Fruit fly (Drosophila melanogaster) whole organism, embryonic: ENCODE data around the gene CG32713.
A peak's percentile ranks its signal among the peaks of the same experiment; 100 is the strongest.

Source experiments
- ATbp ChIP-seq: fragments of 200-800 bp; sonication (Bioruptor generic); optimal IDR thresholded peaks from 2 replicates; lab custom pipeline; 2017; ENCODE audit warnings: missing biosample characterization, mild to moderate bottlenecking, missing genetic modification characterization, missing genetic modification reagents
- Abd-B ChIP-seq: fragments of 200-800 bp; sonication (Bioruptor generic); optimal IDR thresholded peaks from 2 replicates; lab custom pipeline; 2018; ENCODE audit warnings: missing biosample characterization, mild to moderate bottlenecking, missing genetic modification characterization, moderate library complexity
- Adf1 ChIP-seq: fragments of 200-800 bp; sonication (Bioruptor generic); IDR thresholded peaks from 2 replicates; pipeline ENCODE4 v1.3.6; 2022; ENCODE audit warnings: missing biosample characterization, missing genetic modification characterization
- CG10431 ChIP-seq: fragments of 200-800 bp; sonication (Bioruptor generic); optimal IDR thresholded peaks from 3 replicates; lab custom pipeline; 2018; ENCODE audit warnings: missing biosample characterization, mild to moderate bottlenecking, missing genetic modification characterization
- CG10654 ChIP-seq: fragments of 200-800 bp; sonication (Bioruptor generic); optimal IDR thresholded peaks from 2 replicates; lab custom pipeline; 2016; ENCODE audit warnings: missing biosample characterization, missing genetic modification characterization
- CG11560 ChIP-seq: fragments of 200-800 bp; sonication (Bioruptor generic); IDR thresholded peaks from 3 replicates; pipeline ENCODE4 v1.3.6; 2022; ENCODE audit warnings: missing biosample characterization, missing genetic modification characterization
- CG12942 ChIP-seq: fragments of 200-800 bp; sonication (Bioruptor generic); optimal IDR thresholded peaks from 3 replicates; lab custom pipeline; 2016; ENCODE audit warnings: missing biosample characterization, missing genetic modification characterization
- CG14014 ChIP-seq: fragments of 200-800 bp; sonication (Bioruptor generic); IDR thresholded peaks from 2 replicates; pipeline ENCODE4 v1.3.6; 2022; ENCODE audit warnings: missing biosample characterization, missing genetic modification characterization
- CG14441 ChIP-seq: fragments of 200-800 bp; sonication (Bioruptor generic); IDR thresholded peaks from 2 replicates; pipeline ENCODE4 v1.3.6; 2022; ENCODE audit warnings: missing biosample characterization, missing genetic modification characterization
- CG15011 ChIP-seq: fragments of 200-800 bp; sonication (Bioruptor generic); optimal IDR thresholded peaks from 3 replicates; lab custom pipeline; 2018; ENCODE audit warnings: missing biosample characterization, mild to moderate bottlenecking, missing genetic modification characterization
- CG1602 ChIP-seq: fragments of 200-800 bp; sonication (Bioruptor generic); optimal IDR thresholded peaks from 3 replicates; lab custom pipeline; 2016; ENCODE audit warnings: missing biosample characterization, missing genetic modification characterization
- CG16779 ChIP-seq: fragments of 200-800 bp; sonication (Bioruptor generic); IDR thresholded peaks from 2 replicates; pipeline ENCODE4 v1.3.6; 2022; ENCODE audit warnings: missing biosample characterization, missing genetic modification characterization
- CG17361 ChIP-seq: fragments of 200-800 bp; sonication (Bioruptor generic); IDR thresholded peaks from 3 replicates; pipeline ENCODE4 v1.3.6; 2022; ENCODE audit warnings: missing biosample characterization, missing genetic modification characterization
- CG17829 ChIP-seq: fragments of 200-800 bp; optimal IDR thresholded peaks from 2 replicates; lab custom pipeline; 2019; ENCODE audit warnings: missing biosample characterization, mild to moderate bottlenecking, missing genetic modification characterization, moderate library complexity
- CG1792 ChIP-seq: fragments of 200-800 bp; sonication (Bioruptor generic); optimal IDR thresholded peaks from 2 replicates; lab custom pipeline; 2016; ENCODE audit warnings: missing biosample characterization, missing genetic modification characterization
- CG18599 ChIP-seq: fragments of 200-800 bp; sonication (Bioruptor generic); optimal IDR thresholded peaks from 3 replicates; lab custom pipeline; 2017; ENCODE audit warnings: missing biosample characterization, missing genetic modification characterization, mild to moderate bottlenecking, moderate library complexity, missing genetic modification reagents
- CG18619 ChIP-seq: fragments of 200-800 bp; sonication (Bioruptor generic); optimal IDR thresholded peaks from 3 replicates; lab custom pipeline; 2017; ENCODE audit warnings: missing biosample characterization, mild to moderate bottlenecking, missing genetic modification characterization
- CG2199 ChIP-seq: fragments of 200-800 bp; sonication (Bioruptor generic); IDR thresholded peaks from 3 replicates; pipeline ENCODE4 v1.3.6; 2022; ENCODE audit warnings: missing biosample characterization, missing genetic modification characterization
- CG30403 ChIP-seq: fragments of 200-800 bp; sonication (Bioruptor generic); optimal IDR thresholded peaks from 3 replicates; lab custom pipeline; 2016; ENCODE audit warnings: missing biosample characterization, missing genetic modification characterization
- CG3847 ChIP-seq: fragments of 200-800 bp; sonication (Bioruptor generic); IDR thresholded peaks from 2 replicates; pipeline ENCODE4 v1.3.6; 2022; ENCODE audit warnings: missing biosample characterization, missing genetic modification characterization
- CG4707 ChIP-seq: fragments of 200-800 bp; sonication (Bioruptor generic); optimal IDR thresholded peaks from 2 replicates; lab custom pipeline; 2018; ENCODE audit warnings: missing biosample characterization, mild to moderate bottlenecking, missing genetic modification characterization, moderate library complexity
- CG6175 ChIP-seq: fragments of 200-800 bp; sonication (Bioruptor generic); IDR thresholded peaks from 3 replicates; pipeline ENCODE4 v1.3.6; 2022; ENCODE audit warnings: missing biosample characterization, missing genetic modification characterization
- CG6683 ChIP-seq: fragments of 200-800 bp; sonication (Bioruptor generic); optimal IDR thresholded peaks from 2 replicates; lab custom pipeline; 2017; ENCODE audit warnings: missing biosample characterization, mild to moderate bottlenecking, missing genetic modification characterization, missing genetic modification reagents
- CG7987 ChIP-seq: fragments of 200-800 bp; sonication (Bioruptor generic); optimal IDR thresholded peaks from 2 replicates; lab custom pipeline; 2018; ENCODE audit warnings: missing biosample characterization, mild to moderate bottlenecking, missing genetic modification characterization, moderate library complexity
- CG9817 ChIP-seq: fragments of 200-800 bp; sonication (Bioruptor generic); optimal IDR thresholded peaks from 2 replicates; lab custom pipeline; 2018; ENCODE audit warnings: missing biosample characterization, mild to moderate bottlenecking, missing genetic modification characterization, moderate library complexity
- CG9876 ChIP-seq: fragments of 200-800 bp; sonication (Bioruptor generic); optimal IDR thresholded peaks from 2 replicates; lab custom pipeline; 2016; ENCODE audit warnings: missing biosample characterization, missing genetic modification characterization
- Dip3 ChIP-seq: fragments of 200-800 bp; sonication (Bioruptor generic); optimal IDR thresholded peaks from 3 replicates; lab custom pipeline; 2016; ENCODE audit warnings: missing biosample characterization, missing genetic modification characterization
- Gsc ChIP-seq: fragments of 200-800 bp; sonication (Bioruptor generic); IDR thresholded peaks from 2 replicates; pipeline ENCODE4 v1.3.6; 2022; ENCODE audit warnings: missing biosample characterization, missing genetic modification characterization
- HmgD ChIP-seq: fragments of 200-800 bp; sonication (Bioruptor generic); optimal IDR thresholded peaks from 3 replicates; lab custom pipeline; 2016; ENCODE audit warnings: missing biosample characterization, missing genetic modification characterization
- Max ChIP-seq: fragments of 200-800 bp; sonication (Bioruptor generic); optimal IDR thresholded peaks from 2 replicates; lab custom pipeline; 2016; ENCODE audit warnings: missing biosample characterization, mild to moderate bottlenecking, missing genetic modification characterization
- PHDP ChIP-seq: fragments of 200-800 bp; sonication (Bioruptor generic); optimal IDR thresholded peaks from 3 replicates; lab custom pipeline; 2018; ENCODE audit warnings: missing biosample characterization, mild to moderate bottlenecking, missing genetic modification characterization, moderate library complexity
- Vsx1 ChIP-seq: fragments of 200-800 bp; sonication (Bioruptor generic); optimal IDR thresholded peaks from 2 replicates; lab custom pipeline; 2017; ENCODE audit warnings: missing biosample characterization, mild to moderate bottlenecking, missing genetic modification characterization, missing genetic modification reagents
- crp ChIP-seq, 2 experiments: fragments of 200-800 bp; sonication (Bioruptor generic); optimal IDR thresholded peaks; 2 replicates in 1 of 2; 3 replicates in 1 of 2; lab custom pipeline; 2017; ENCODE audit warnings: missing biosample characterization in 2 of 2, missing genetic modification characterization in 2 of 2, mild to moderate bottlenecking in 1 of 2, moderate library complexity in 1 of 2
- ewg ChIP-seq: fragments of 200-800 bp; sonication (Bioruptor generic); optimal IDR thresholded peaks from 3 replicates; lab custom pipeline; 2017; ENCODE audit warnings: mild to moderate bottlenecking, missing biosample characterization, missing genetic modification reagents, missing genetic modification characterization
- exex ChIP-seq: fragments of 200-800 bp; sonication (Bioruptor generic); optimal IDR thresholded peaks from 4 replicates; lab custom pipeline; 2018; ENCODE audit warnings: missing biosample characterization, mild to moderate bottlenecking, missing genetic modification characterization, moderate library complexity
- gcm ChIP-seq: fragments of 200-800 bp; sonication (Bioruptor generic); optimal IDR thresholded peaks from 2 replicates; lab custom pipeline; 2019; ENCODE audit warnings: missing biosample characterization, mild to moderate bottlenecking, missing genetic modification characterization, moderate library complexity
- gsb ChIP-seq: fragments of 200-800 bp; sonication (Bioruptor generic); IDR thresholded peaks from 2 replicates; pipeline ENCODE4 v1.3.6; 2022; ENCODE audit warnings: missing biosample characterization, missing genetic modification characterization
- lmd ChIP-seq: fragments of 200-800 bp; sonication (Bioruptor generic); IDR thresholded peaks from 2 replicates; pipeline ENCODE4 v1.3.6; 2022; ENCODE audit warnings: missing biosample characterization, missing genetic modification characterization
- nerfin-1 ChIP-seq: fragments of 200-800 bp; sonication (Bioruptor generic); optimal IDR thresholded peaks from 3 replicates; lab custom pipeline; 2019; ENCODE audit warnings: missing biosample characterization, mild to moderate bottlenecking, missing genetic modification characterization, moderate library complexity
- phol ChIP-seq: fragments of 200-800 bp; sonication (Bioruptor generic); optimal IDR thresholded peaks from 3 replicates; lab custom pipeline; 2018; ENCODE audit warnings: missing biosample characterization, mild to moderate bottlenecking, missing genetic modification characterization, moderate library complexity
- pita ChIP-seq: fragments of 200-800 bp; sonication (Bioruptor generic); optimal IDR thresholded peaks from 2 replicates; lab custom pipeline; 2017; ENCODE audit warnings: missing biosample characterization, mild to moderate bottlenecking, missing genetic modification characterization
- sc ChIP-seq, 3 experiments: fragments of >200 bp in 2 of 3; fragments of 200-800 bp in 1 of 3; sonication (Bioruptor generic) in 1 of 3; optimal IDR thresholded peaks; 2 replicates in 2 of 3; 3 replicates in 1 of 3; lab custom pipeline; 2017; ENCODE audit warnings: mild to moderate bottlenecking in 1 of 3, missing biosample characterization in 1 of 3, missing genetic modification characterization in 1 of 3, missing genetic modification reagents in 1 of 3
- sens ChIP-seq: fragments of 200-800 bp; sonication (Bioruptor generic); peaks from one replicate; lab custom pipeline; 2016; ENCODE audit warnings: missing biosample characterization, missing genetic modification characterization
- sima ChIP-seq: fragments of 200-800 bp; sonication (Bioruptor generic); optimal IDR thresholded peaks from 2 replicates; lab custom pipeline; 2016; ENCODE audit warnings: missing biosample characterization, missing genetic modification characterization
- tio ChIP-seq: fragments of 200-800 bp; sonication (Bioruptor generic); optimal IDR thresholded peaks from 2 replicates; lab custom pipeline; 2017; ENCODE audit warnings: missing biosample characterization, missing genetic modification characterization, inconsistent platforms
- twi ChIP-seq: fragments of 200-800 bp; optimal IDR thresholded peaks from 2 replicates; lab custom pipeline; 2019; ENCODE audit warnings: missing biosample characterization, mild to moderate bottlenecking, missing genetic modification characterization, moderate library complexity
- unc-4 ChIP-seq: fragments of 200-800 bp; sonication (Bioruptor generic); IDR thresholded peaks from 2 replicates; pipeline ENCODE4 v1.3.6; 2022; ENCODE audit warnings: missing biosample characterization, missing genetic modification characterization; ENCODE audit not compliant: partially characterized antibody
- vnd ChIP-seq: fragments of 200-800 bp; sonication (Bioruptor generic); IDR thresholded peaks from 3 replicates; pipeline ENCODE4 v1.3.6; 2022; ENCODE audit warnings: missing biosample characterization, missing genetic modification characterization; ENCODE audit not compliant: partially characterized antibody
- zf30C ChIP-seq: fragments of 200-800 bp; sonication (Bioruptor generic); optimal IDR thresholded peaks from 3 replicates; lab custom pipeline; 2018; ENCODE audit warnings: missing biosample characterization, mild to moderate bottlenecking, missing genetic modification characterization

CG32713 gene

DNA sequence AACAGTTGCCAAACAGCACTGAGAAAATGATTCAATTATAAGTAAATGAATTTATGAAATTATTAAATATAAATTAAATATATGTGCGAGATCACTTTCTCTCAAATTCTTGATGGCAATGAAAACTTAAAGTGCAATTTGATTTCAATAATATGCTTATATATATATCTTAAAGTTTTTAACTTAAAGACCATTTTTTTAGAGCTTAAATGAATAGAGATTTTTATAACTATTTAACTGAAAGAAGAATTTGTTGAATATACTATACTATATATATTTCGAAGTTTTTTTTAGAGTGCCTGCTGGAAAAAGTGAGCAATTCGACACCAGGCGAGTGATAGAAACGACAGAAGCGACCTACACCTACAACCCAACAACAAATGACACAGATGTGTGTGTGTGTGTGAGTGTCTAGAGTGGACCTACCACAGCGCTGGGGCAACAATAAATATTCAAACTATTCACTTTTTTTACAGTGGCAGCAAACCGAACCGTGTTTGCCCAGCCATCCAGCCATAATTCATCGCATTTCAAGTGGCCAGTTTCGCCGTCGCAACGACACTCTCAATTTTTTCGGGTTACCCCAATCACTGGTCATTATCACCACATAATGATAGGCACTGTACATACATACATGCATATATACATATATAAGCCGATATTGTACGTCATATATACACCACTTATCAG, 12.4 kb downstream of the CG32713 start (continued):
- TF ChIP-seq lmd (GFP tag; lab: Robert Waterston, UW), result peak; percentile 24; the same call in 1 of the 2 replicates
- peak; percentile 17; the same call in 1 of the 2 replicates for TF ChIP-seq CG16779 (GFP tag; lab: Robert Waterston, UW)
- peak; percentile 80 for TF ChIP-seq zf30C (GFP tag; lab: Kevin White, UChicago)
- TF ChIP-seq phol, result peak; percentile 85
- peak; percentile 28 for TF ChIP-seq sens (GFP tag; lab: Kevin White, UChicago)
- no peak for TF ChIP-seq CG1792 (GFP tag; lab: Kevin White, UChicago)
- TF ChIP-seq gsb, result no peak
- TF ChIP-seq CG10654 (GFP tag; lab: Kevin White, UChicago), result no peak
- TF ChIP-seq sc (optimal IDR thresholded peaks at IDR 0.05; lab: Kevin White, UChicago), result no peak
- peak; percentile 17 for TF ChIP-seq sc (GFP tag; optimal IDR thresholded peaks at IDR 0.05; lab: Kevin White, UChicago)
- no peak for TF ChIP-seq Dip3 (GFP tag; lab: Kevin White, UChicago)
- no peak for TF ChIP-seq CG6683 (GFP tag; lab: Kevin White, UChicago)
- 0 out of 3 replicates have a peak, but pooled peaks have one; percentile 51 for TF ChIP-seq CG6175
- peak; percentile 36 for TF ChIP-seq CG30403
- TF ChIP-seq ewg (GFP tag; lab: Kevin White, UChicago), result no peak
- no peak for TF ChIP-seq CG10431 (GFP tag; lab: Kevin White, UChicago)
- 0 out of 3 replicates have a peak, but pooled peaks have one; percentile 30 for TF ChIP-seq CG2199 (GFP tag; lab: Robert Waterston, UW)
- TF ChIP-seq CG18619 (GFP tag; lab: Kevin White, UChicago), result no peak
- TF ChIP-seq unc-4, result no peak
- no peak for TF ChIP-seq sima (GFP tag; lab: Kevin White, UChicago)
- TF ChIP-seq CG9876 (GFP tag; lab: Kevin White, UChicago), result no peak
- no peak for TF ChIP-seq Vsx1 (GFP tag; lab: Kevin White, UChicago)
- no peak for TF ChIP-seq Max
- no peak for TF ChIP-seq HmgD
- TF ChIP-seq ATbp (GFP tag; lab: Kevin White, UChicago), result peak; percentile 34
- no peak for TF ChIP-seq CG4707 (GFP tag; lab: Kevin White, UChicago)
- no peak for TF ChIP-seq CG7987 (GFP tag; lab: Kevin White, UChicago)
- TF ChIP-seq CG12942 (GFP tag; lab: Kevin White, UChicago), result no peak
- peak; percentile 37 for TF ChIP-seq CG18599 (GFP tag; lab: Kevin White, UChicago)
- TF ChIP-seq twi, result peak; percentile 56
- TF ChIP-seq gcm, result peak; percentile 73
- peak; percentile 64 for TF ChIP-seq PHDP (tag; lab: Kevin White, UChicago)
- TF ChIP-seq CG17361 (GFP tag; lab: Robert Waterston, UW), result peak; percentile 85
- peak; percentile 34 for TF ChIP-seq CG1602 (GFP tag; lab: Kevin White, UChicago)
- TF ChIP-seq pita, result no peak
- no peak for TF ChIP-seq CG9817 (tag; lab: Kevin White, UChicago)
- TF ChIP-seq Abd-B, result peak; percentile 32
- TF ChIP-seq CG15011, result no peak
- TF ChIP-seq CG11560, result no peak
- TF ChIP-seq crp (GFP tag; optimal IDR thresholded peaks at IDR 0.05; lab: Kevin White, UChicago), result no peak
- no peak for TF ChIP-seq tio (GFP tag; lab: Kevin White, UChicago)
- TF ChIP-seq vnd (GFP tag; lab: Robert Waterston, UW), result peak; percentile 39; the same call in 2 of the 3 replicates
- TF ChIP-seq nerfin-1 (tag; lab: Kevin White, UChicago), result peak; percentile 54
- TF ChIP-seq CG17829 (tag; lab: Kevin White, UChicago), result peak; percentile 88
- TF ChIP-seq CG3847 (GFP tag; lab: Robert Waterston, UW), result 0 out of 2 replicates have a peak, but pooled peaks have one; percentile 17
- peak; percentile 84 for TF ChIP-seq exex (tag; lab: Kevin White, UChicago)
- no peak for TF ChIP-seq CG14014 (GFP tag; lab: Robert Waterston, UW)
- TF ChIP-seq CG14441 (GFP tag; lab: Robert Waterston, UW), result no peak
- no peak for TF ChIP-seq Adf1 (GFP tag; lab: Robert Waterston, UW)
- no peak for TF ChIP-seq Gsc
